Fruit fly (Drosophila melanogaster): ENCODE results near the gene SA2.

SA2 gene

DNA sequence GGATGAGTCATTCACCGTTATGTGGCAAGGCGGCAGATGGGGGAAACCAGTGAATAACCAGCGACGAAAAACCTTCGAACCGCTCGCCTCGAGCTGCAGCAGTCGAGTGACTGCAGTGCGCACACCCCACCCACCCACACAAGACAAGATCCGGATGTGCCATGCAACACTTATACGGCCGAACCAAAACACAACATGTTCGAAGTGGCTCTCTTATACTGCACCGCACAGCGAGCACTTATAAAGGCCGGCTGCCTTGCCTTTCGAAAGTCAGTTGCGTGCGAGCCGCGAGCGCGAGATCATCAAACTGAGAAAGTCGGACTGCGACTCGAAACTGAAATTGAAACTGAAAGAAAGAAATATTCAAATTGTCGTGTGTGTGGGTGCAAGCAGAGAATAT is 25.9 kb upstream of the SA2 start, which contains the start of gene rho (continued):
- TF ChIP-seq CG12391 (tag; optimal IDR thresholded peaks at IDR 0.05): peak; percentile 16
- peak; percentile 51 for TF ChIP-seq Drgx (GFP tag; IDR thresholded peaks at IDR 0.05)
- TF ChIP-seq CG15601 (tag; optimal IDR thresholded peaks at IDR 0.05): peak; percentile 61
- peak; percentile 31; the same call in 1 of the 2 replicates for TF ChIP-seq CG17328 (GFP tag; IDR thresholded peaks at IDR 0.05)
- TF ChIP-seq CG32767 (GFP tag; IDR thresholded peaks at IDR 0.05): no peak
- TF ChIP-seq Ada2b (GFP tag; IDR thresholded peaks at IDR 0.05): no peak
- peak; percentile 40 for TF ChIP-seq CG17385 (GFP tag; optimal IDR thresholded peaks at IDR 0.05)
- no peak for TF ChIP-seq Usf (GFP tag; optimal IDR thresholded peaks at IDR 0.05)
- 0 out of 3 replicates have a peak, but pooled peaks have one; percentile 14 for TF ChIP-seq CG16813 (GFP tag; IDR thresholded peaks at IDR 0.05; ENCODE audit: partially characterized antibody)
- no peak for TF ChIP-seq lbe (GFP tag; optimal IDR thresholded peaks at IDR 0.05)
- peak; percentile 5 for TF ChIP-seq Myb (GFP tag; optimal IDR thresholded peaks at IDR 0.05)
- TF ChIP-seq CG16863 (GFP tag; optimal IDR thresholded peaks at IDR 0.05): peak; percentile 25
- TF ChIP-seq Antp (GFP tag; optimal IDR thresholded peaks at IDR 0.05): peak; percentile 60
- 0 out of 2 replicates have a peak, but pooled peaks have one; percentile 22 for TF ChIP-seq Xrp1 (GFP tag; IDR thresholded peaks at IDR 0.05)
- peak; percentile 9 for TF ChIP-seq shn (GFP tag; optimal IDR thresholded peaks at IDR 0.05)
- peak; percentile 8 for TF ChIP-seq eyg (GFP tag; optimal IDR thresholded peaks at IDR 0.05)
- no peak for TF ChIP-seq CG3995 (GFP tag; optimal IDR thresholded peaks at IDR 0.05)
- TF ChIP-seq ttk (GFP tag; IDR thresholded peaks at IDR 0.05): 0 out of 2 replicates have a peak, but pooled peaks have one; percentile 20
- TF ChIP-seq CG12219 (GFP tag; optimal IDR thresholded peaks at IDR 0.05): peak; percentile 15
- peak; percentile 68; the same call in 2 of the 3 replicates for TF ChIP-seq sr (GFP tag; IDR thresholded peaks at IDR 0.05)
- no peak for TF ChIP-seq pnt (GFP tag; optimal IDR thresholded peaks at IDR 0.05)
- TF ChIP-seq NC2α (GFP tag; optimal IDR thresholded peaks at IDR 0.05): peak; percentile 71
- peak; percentile 23 for TF ChIP-seq Dad (GFP tag; optimal IDR thresholded peaks at IDR 0.05)
- TF ChIP-seq eve (GFP tag; optimal IDR thresholded peaks at IDR 0.05): no peak
- peak; percentile 42 for TF ChIP-seq CG7745 (tag; optimal IDR thresholded peaks at IDR 0.05)
- peak; percentile 2 for TF ChIP-seq lilli (GFP tag; optimal IDR thresholded peaks at IDR 0.05)
- TF ChIP-seq CG17912 (GFP tag; optimal IDR thresholded peaks at IDR 0.05): no peak
- TF ChIP-seq trem (tag; optimal IDR thresholded peaks at IDR 0.05): peak; percentile 21
- TF ChIP-seq Jarid2 (GFP tag; optimal IDR thresholded peaks at IDR 0.05): peak; percentile 100
- TF ChIP-seq bbx (GFP tag; IDR thresholded peaks at IDR 0.05; ENCODE audit: partially characterized antibody): peak; percentile 73
- peak; percentile 34 for TF ChIP-seq CG18599 (GFP tag; optimal IDR thresholded peaks at IDR 0.05)
- peak; percentile 4 for TF ChIP-seq ATbp (GFP tag; optimal IDR thresholded peaks at IDR 0.05)
- peak in 1 of 2 experiments; percentile 34 for TF ChIP-seq bsh (GFP tag; optimal IDR thresholded peaks at IDR 0.05)
- TF ChIP-seq phol (tag; optimal IDR thresholded peaks at IDR 0.05): no peak
- peak; percentile 56; the same call in 1 of the 3 replicates for TF ChIP-seq CG11456 (GFP tag; IDR thresholded peaks at IDR 0.05)
- TF ChIP-seq CG18262 (tag; optimal IDR thresholded peaks at IDR 0.05): peak; percentile 38
- no peak for TF ChIP-seq CG43689 (GFP tag; IDR thresholded peaks at IDR 0.05)
- TF ChIP-seq fd102C (GFP tag; optimal IDR thresholded peaks at IDR 0.05): peak; percentile 48
- peak; percentile 35 for TF ChIP-seq CG3163 (GFP tag; optimal IDR thresholded peaks at IDR 0.05)
- TF ChIP-seq Stat92E (GFP tag; optimal IDR thresholded peaks at IDR 0.05): peak in 1 of 3 experiments; percentile 22
- no peak for TF ChIP-seq gt (GFP tag; IDR thresholded peaks at IDR 0.05)
- TF ChIP-seq CG2889 (GFP tag; IDR thresholded peaks at IDR 0.05): no peak
- TF ChIP-seq esg (GFP tag; conservative IDR thresholded peaks at IDR 0.05): no peak
- TF ChIP-seq dpn (GFP tag; optimal IDR thresholded peaks at IDR 0.05): peak in 1 of 2 experiments; percentile 22
- TF ChIP-seq z (GFP tag; IDR thresholded peaks at IDR 0.05): peak; percentile 50; the same call in 1 of the 3 replicates
- TF ChIP-seq Dip2 (GFP tag; IDR thresholded peaks at IDR 0.05): no peak
- peak; percentile 67; the same call in 1 of the 2 replicates for TF ChIP-seq Bgb (GFP tag; IDR thresholded peaks at IDR 0.05; ENCODE audit: partially characterized antibody)
- TF ChIP-seq CkIIα-i1 (GFP tag; IDR thresholded peaks at IDR 0.05): no peak
- 0 out of 3 replicates have a peak, but pooled peaks have one; percentile 23 for TF ChIP-seq tgo (GFP tag; IDR thresholded peaks at IDR 0.05)
- TF ChIP-seq usp (GFP tag; optimal IDR thresholded peaks at IDR 0.05): no peak
